Worm (Caenorhabditis elegans) whole organism, mixed stage, embryonic: ENCODE measurements around the gene nxf-1.

ENCODE experiments used
- ces-1 ChIP-seq: fragments of 150-350 bp; optimal IDR thresholded peaks from 2 replicates; lab custom pipeline; 2014; ENCODE audit warnings: missing biosample characterization, missing genetic modification reagents, missing genetic modification characterization
- flh-1 ChIP-seq: fragments of 200-800 bp; sonication (Bioruptor generic); optimal IDR thresholded peaks from 2 replicates; lab custom pipeline; 2018; ENCODE audit warnings: mild to moderate bottlenecking, missing genetic modification characterization, moderate library complexity, missing compliant biosample characterization
- ham-2 ChIP-seq: fragments of 200-800 bp; sonication (Bioruptor generic); optimal IDR thresholded peaks from 2 replicates; lab custom pipeline; 2018; ENCODE audit warnings: mild to moderate bottlenecking, missing genetic modification characterization, missing compliant biosample characterization
- lin-32 ChIP-seq: fragments of 200-800 bp; sonication (Bioruptor generic); optimal IDR thresholded peaks from 2 replicates; lab custom pipeline; 2018; ENCODE audit warnings: mild to moderate bottlenecking, missing genetic modification characterization, missing compliant biosample characterization
- nhr-12 ChIP-seq: fragments of 150-350 bp; optimal IDR thresholded peaks from 2 replicates; lab custom pipeline; 2014; ENCODE audit warnings: missing biosample characterization, missing genetic modification characterization
- nhr-76 ChIP-seq: sonication (generic microtip); optimal IDR thresholded peaks from 2 replicates; lab custom pipeline; 2017; ENCODE audit warnings: missing biosample characterization, missing genetic modification characterization
- pha-4 ChIP-seq: fragments of 150-350 bp; optimal IDR thresholded peaks from 2 replicates; lab custom pipeline; 2018; ENCODE audit warnings: missing biosample characterization, missing genetic modification reagents, missing genetic modification characterization
- sptf-1 ChIP-seq: sonication (generic microtip); optimal IDR thresholded peaks from 2 replicates; lab custom pipeline; 2017; ENCODE audit warnings: mild to moderate bottlenecking, missing genetic modification characterization, moderate library complexity, missing compliant biosample characterization
- unc-39 ChIP-seq: fragments of 150-350 bp; optimal IDR thresholded peaks from 2 replicates; lab custom pipeline; 2014; ENCODE audit warnings: missing biosample characterization, missing genetic modification characterization

- no peak for TF ChIP-seq sptf-1 (tag; lab: Kevin White, UChicago)
- no peak for TF ChIP-seq flh-1 (GFP tag; lab: Kevin White, UChicago)
- no peak for TF ChIP-seq ces-1 (GFP tag; lab: Kevin White, UChicago)
- TF ChIP-seq unc-39 (tag; lab: Kevin White, UChicago) = no peak
- TF ChIP-seq nhr-76 (tag; lab: Kevin White, UChicago) = no peak
- TF ChIP-seq lin-32 = no peak
- no peak for TF ChIP-seq ham-2 (GFP tag; lab: Kevin White, UChicago)
- no peak for TF ChIP-seq nhr-12 (tag; lab: Kevin White, UChicago)
- TF ChIP-seq pha-4 (tag; lab: Kevin White, UChicago) = no peak
Observed at ce11 chrV:14456626-14457025, 41.8 kb upstream of the nxf-1 start, which contains the start of gene bmk-1.
